Worm (Caenorhabditis elegans) whole organism, L1 larva: ENCODE data around the gene dhs-5.
A peak's percentile ranks its signal among the peaks of the same experiment; 100 is the strongest.

ENCODE experiments used
- C34B4.2 ChIP-seq: sonication (generic microtip); optimal IDR thresholded peaks from 2 replicates; lab custom pipeline; 2017; ENCODE audit warnings: mild to moderate bottlenecking, missing genetic modification characterization, missing compliant biosample characterization
- aha-1 ChIP-seq: fragments of 150-350 bp; optimal IDR thresholded peaks from 2 replicates; lab custom pipeline; 2014; ENCODE audit warnings: missing biosample characterization, missing genetic modification characterization
- alr-1 ChIP-seq: fragments of 200-800 bp; sonication (Bioruptor generic); optimal IDR thresholded peaks from 2 replicates; lab custom pipeline; 2018; ENCODE audit warnings: borderline replicate concordance, mild to moderate bottlenecking, missing genetic modification characterization, missing compliant biosample characterization
- blmp-1 ChIP-seq: fragments of 150-350 bp; optimal IDR thresholded peaks from 2 replicates; lab custom pipeline; 2014; ENCODE audit warnings: missing biosample characterization, missing genetic modification characterization
- ceh-8 ChIP-seq: fragments of 200-800 bp; sonication (Bioruptor generic); optimal IDR thresholded peaks from 2 replicates; lab custom pipeline; 2018; ENCODE audit warnings: mild to moderate bottlenecking, missing genetic modification characterization, moderate library complexity, missing compliant biosample characterization
- dsc-1 ChIP-seq: sonication (generic microtip); optimal IDR thresholded peaks from 2 replicates; lab custom pipeline; 2016; ENCODE audit warnings: mild to moderate bottlenecking, missing genetic modification characterization, missing compliant biosample characterization
- efl-1 ChIP-seq, 4 experiments: fragments of 150-350 bp; optimal IDR thresholded peaks in 3 of 4; peaks in 1 of 4; 1 replicate in 1 of 4; 2 replicates in 3 of 4; lab custom pipeline; 2014; ENCODE audit warnings: missing biosample characterization in 2 of 4, missing genetic modification characterization in 2 of 4, missing genetic modification reagents in 2 of 4
- elt-3 ChIP-seq, 6 experiments: fragments of 150-350 bp in 1 of 6; sonication (generic microtip); optimal IDR thresholded peaks; 2 replicates each; lab custom pipeline; 2017 to 2018; ENCODE audit warnings: missing biosample characterization in 6 of 6, missing genetic modification characterization in 6 of 6, inconsistent platforms in 1 of 6
- ets-5 ChIP-seq: fragments of 200-800 bp; sonication (Bioruptor generic); IDR thresholded peaks from 2 replicates; pipeline ENCODE4 v1.3.6; 2022; ENCODE audit warnings: missing genetic modification characterization, missing compliant biosample characterization
- fkh-4 ChIP-seq: sonication (generic microtip); optimal IDR thresholded peaks from 2 replicates; lab custom pipeline; 2016; ENCODE audit warnings: missing compliant biosample characterization, missing genetic modification characterization, borderline replicate concordance
- fkh-8 ChIP-seq: sonication (generic microtip); optimal IDR thresholded peaks from 2 replicates; lab custom pipeline; 2016; ENCODE audit warnings: mild to moderate bottlenecking, missing genetic modification characterization, missing compliant biosample characterization
- grh-1 ChIP-seq: fragments of 200-800 bp; sonication (Bioruptor generic); IDR thresholded peaks from 2 replicates; pipeline ENCODE4 v1.3.6; 2022; ENCODE audit warnings: missing genetic modification reagents, missing genetic modification characterization, missing compliant biosample characterization
- hlh-17 ChIP-seq: fragments of 200-800 bp; sonication (Bioruptor generic); optimal IDR thresholded peaks from 2 replicates; lab custom pipeline; 2018; ENCODE audit warnings: missing genetic modification characterization, mild to moderate bottlenecking, missing compliant biosample characterization, moderate library complexity, borderline replicate concordance
- hlh-4 ChIP-seq: sonication (generic microtip); optimal IDR thresholded peaks from 2 replicates; lab custom pipeline; 2016; ENCODE audit warnings: mild to moderate bottlenecking, missing genetic modification characterization, missing compliant biosample characterization
- lin-14 ChIP-seq: fragments of 200-800 bp; sonication (Bioruptor generic); optimal IDR thresholded peaks from 2 replicates; lab custom pipeline; 2018; ENCODE audit warnings: mild to moderate bottlenecking, missing genetic modification characterization, moderate library complexity, missing compliant biosample characterization
- lsy-2 ChIP-seq, 2 experiments: fragments of 150-350 bp; optimal IDR thresholded peaks; 2 replicates each; lab custom pipeline; 2014; ENCODE audit warnings: missing biosample characterization in 2 of 2, missing genetic modification characterization in 2 of 2
- mab-9 ChIP-seq: fragments of 200-800 bp; sonication (Bioruptor generic); IDR thresholded peaks from 2 replicates; pipeline ENCODE4 v1.3.6; 2022; ENCODE audit warnings: missing genetic modification reagents, missing genetic modification characterization, missing compliant biosample characterization
- mdl-1 ChIP-seq, 2 experiments: fragments of 150-350 bp; optimal IDR thresholded peaks; 2 replicates each; lab custom pipeline; 2014 to 2017; ENCODE audit warnings: missing biosample characterization in 2 of 2, missing genetic modification characterization in 2 of 2, inconsistent platforms in 1 of 2
- nhr-19 ChIP-seq: fragments of 200-800 bp; sonication (Bioruptor generic); conservative IDR thresholded peaks from 2 replicates; pipeline ENCODE4 v1.3.6; 2022; ENCODE audit warnings: missing genetic modification characterization, missing compliant biosample characterization
- nhr-20 ChIP-seq: sonication (generic microtip); optimal IDR thresholded peaks from 2 replicates; lab custom pipeline; 2016; ENCODE audit warnings: mild to moderate bottlenecking, missing genetic modification characterization, missing compliant biosample characterization
- nhr-47 ChIP-seq: sonication (generic microtip); optimal IDR thresholded peaks from 2 replicates; lab custom pipeline; 2016; ENCODE audit warnings: mild to moderate bottlenecking, missing genetic modification characterization, moderate library complexity, missing compliant biosample characterization
- nhr-71 ChIP-seq: sonication (generic microtip); optimal IDR thresholded peaks from 2 replicates; lab custom pipeline; 2016; ENCODE audit warnings: mild to moderate bottlenecking, missing genetic modification characterization, moderate library complexity, missing compliant biosample characterization
- nhr-76 ChIP-seq: sonication (generic microtip); optimal IDR thresholded peaks from 2 replicates; lab custom pipeline; 2017; ENCODE audit warnings: missing biosample characterization, missing genetic modification characterization
- nhr-77 ChIP-seq: fragments of 150-350 bp; optimal IDR thresholded peaks from 2 replicates; lab custom pipeline; 2014; ENCODE audit warnings: missing biosample characterization, missing genetic modification characterization
- nhr-84 ChIP-seq: sonication (generic microtip); optimal IDR thresholded peaks from 2 replicates; lab custom pipeline; 2017; ENCODE audit warnings: missing biosample characterization, missing genetic modification characterization
- nhr-85 ChIP-seq: sonication (generic microtip); peaks from one replicate; lab custom pipeline; 2016; ENCODE audit warnings: missing genetic modification characterization, inconsistent platforms, missing compliant biosample characterization
- pax-3 ChIP-seq: fragments of 200-800 bp; sonication (Bioruptor generic); optimal IDR thresholded peaks from 2 replicates; lab custom pipeline; 2018; ENCODE audit warnings: mild to moderate bottlenecking, missing genetic modification characterization, moderate library complexity, missing compliant biosample characterization
- rnt-1 ChIP-seq: sonication (generic microtip); optimal IDR thresholded peaks from 2 replicates; lab custom pipeline; 2016; ENCODE audit warnings: mild to moderate bottlenecking, missing genetic modification characterization, moderate library complexity, missing compliant biosample characterization
- skn-1 ChIP-seq: fragments of 150-350 bp; optimal IDR thresholded peaks from 2 replicates; lab custom pipeline; 2014; ENCODE audit warnings: missing biosample characterization, missing genetic modification characterization
- snu-23 ChIP-seq: sonication (generic microtip); optimal IDR thresholded peaks from 2 replicates; lab custom pipeline; 2016; ENCODE audit warnings: missing genetic modification characterization, missing compliant biosample characterization
- sox-4 ChIP-seq: sonication (generic microtip); optimal IDR thresholded peaks from 2 replicates; lab custom pipeline; 2016; ENCODE audit warnings: missing genetic modification characterization, missing compliant biosample characterization
- sptf-1 ChIP-seq: fragments of 150-350 bp; optimal IDR thresholded peaks from 2 replicates; lab custom pipeline; 2014; ENCODE audit warnings: missing biosample characterization, missing genetic modification characterization
- sup-37 ChIP-seq: fragments of 200-800 bp; sonication (Bioruptor generic); optimal IDR thresholded peaks from 2 replicates; lab custom pipeline; 2018; ENCODE audit warnings: mild to moderate bottlenecking, missing genetic modification characterization, missing compliant biosample characterization
- swsn-7 ChIP-seq: sonication (generic microtip); optimal IDR thresholded peaks from 2 replicates; lab custom pipeline; 2016; ENCODE audit warnings: missing genetic modification characterization, missing compliant biosample characterization
- tbx-2 ChIP-seq: sonication (generic microtip); optimal IDR thresholded peaks from 2 replicates; lab custom pipeline; 2016; ENCODE audit warnings: missing genetic modification characterization, missing compliant biosample characterization
- unc-130 ChIP-seq: fragments of 150-350 bp; optimal IDR thresholded peaks from 2 replicates; lab custom pipeline; 2017; ENCODE audit warnings: missing biosample characterization, missing genetic modification characterization, inconsistent platforms
- unc-30 ChIP-seq: sonication (generic microtip); optimal IDR thresholded peaks from 2 replicates; lab custom pipeline; 2017; ENCODE audit warnings: missing biosample characterization, missing genetic modification characterization
- unc-62 ChIP-seq: fragments of 150-350 bp; optimal IDR thresholded peaks from 2 replicates; lab custom pipeline; 2014; ENCODE audit warnings: missing biosample characterization, missing genetic modification reagents, missing genetic modification characterization
- unc-86 ChIP-seq: sonication (generic microtip); optimal IDR thresholded peaks from 2 replicates; lab custom pipeline; 2016; ENCODE audit warnings: missing genetic modification characterization, missing compliant biosample characterization
- unc-98 ChIP-seq: fragments of 200-800 bp; sonication (Bioruptor generic); IDR thresholded peaks from 2 replicates; pipeline ENCODE4 v1.3.6; 2022; ENCODE audit warnings: missing genetic modification characterization, missing compliant biosample characterization
- vab-15 ChIP-seq: sonication (generic microtip); optimal IDR thresholded peaks from 2 replicates; lab custom pipeline; 2017; ENCODE audit warnings: missing genotype, mild to moderate bottlenecking, missing genetic modification characterization, missing compliant biosample characterization
- zip-4 ChIP-seq: fragments of 200-800 bp; sonication (Bioruptor generic); optimal IDR thresholded peaks from 2 replicates; lab custom pipeline; 2018; ENCODE audit warnings: mild to moderate bottlenecking, missing genetic modification characterization, moderate library complexity, missing compliant biosample characterization
- ztf-11 ChIP-seq, 2 experiments: sonication (generic microtip); optimal IDR thresholded peaks; 2 replicates each; lab custom pipeline; 2016 to 2017; ENCODE audit warnings: missing genetic modification characterization in 2 of 2, missing biosample characterization in 1 of 2, missing compliant biosample characterization in 1 of 2

The dhs-5 gene

ce11 chrII:5447381-5447780 is 6.3 kb upstream of the dhs-5 start, which contains the start of gene cex-1:
Gene cex-1 (plus strand): TSS chrII:5447681.
- TF ChIP-seq ets-5 = no peak
- no peak for TF ChIP-seq sptf-1 (tag; lab: Kevin White, UChicago)
- no peak for TF ChIP-seq nhr-77 (tag; lab: Kevin White, UChicago)
- TF ChIP-seq vab-15 (tag; lab: Kevin White, UChicago) = no peak
- no peak for TF ChIP-seq unc-98 (GFP tag; lab: Robert Waterston, UW)
- no peak for TF ChIP-seq nhr-47

DNA sequence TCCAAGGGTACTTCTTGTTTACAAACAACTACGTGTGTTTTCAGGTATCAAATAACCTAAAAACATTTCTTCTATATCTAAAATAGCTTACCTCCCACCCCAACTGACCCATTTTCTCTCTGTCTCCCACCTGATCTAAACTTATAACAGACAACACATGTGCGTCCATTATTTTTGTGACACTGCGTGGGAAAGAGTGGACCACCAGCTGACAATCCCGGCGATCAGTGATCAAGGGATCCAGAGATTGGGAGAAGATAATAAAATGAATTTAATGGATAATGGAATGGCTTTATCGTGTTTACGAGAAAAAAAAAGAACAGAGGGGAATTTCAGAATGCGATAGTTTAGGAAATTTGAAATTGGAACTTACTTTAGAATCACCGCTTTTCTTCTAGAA is 4.4 kb upstream of the dhs-5 start:
- peak; percentile 32 for TF ChIP-seq dsc-1 (tag; lab: Kevin White, UChicago)
- peak; percentile 59 for TF ChIP-seq lin-14 (GFP tag; lab: Kevin White, UChicago)
- TF ChIP-seq mab-9 = no peak
- peak; percentile 72 for TF ChIP-seq rnt-1 (tag; lab: Kevin White, UChicago)
- no peak for TF ChIP-seq blmp-1 (tag; lab: Kevin White, UChicago)
- TF ChIP-seq vab-15 (tag; lab: Kevin White, UChicago) = no peak
- no peak for TF ChIP-seq mdl-1 (tag; optimal IDR thresholded peaks at IDR 0.05; lab: Kevin White, UChicago)
- no peak for TF ChIP-seq nhr-76
- TF ChIP-seq efl-1 (optimal IDR thresholded peaks at IDR 0.05; lab: Kevin White, UChicago) = peak in 1 of 2 experiments; percentile 6
- no peak for TF ChIP-seq efl-1 (GFP tag; optimal IDR thresholded peaks at IDR 0.05 in 1 of 2; lab: Kevin White, UChicago)
- TF ChIP-seq aha-1 = no peak
- no peak for TF ChIP-seq swsn-7 (tag; lab: Kevin White, UChicago)
- no peak for TF ChIP-seq nhr-47
- no peak for TF ChIP-seq ets-5
- no peak for TF ChIP-seq lsy-2 (tag; optimal IDR thresholded peaks at IDR 0.05; lab: Kevin White, UChicago)
- no peak for TF ChIP-seq fkh-8 (tag; lab: Kevin White, UChicago)
- TF ChIP-seq unc-86 (tag; lab: Kevin White, UChicago) = no peak
- no peak for TF ChIP-seq ceh-8 (GFP tag; lab: Kevin White, UChicago)
- no peak for TF ChIP-seq ztf-11 (tag; optimal IDR thresholded peaks at IDR 0.05; lab: Kevin White, UChicago)
- no peak for TF ChIP-seq nhr-84
- no peak for TF ChIP-seq unc-130 (tag; lab: Kevin White, UChicago)
- TF ChIP-seq pax-3 = no peak
- no peak for TF ChIP-seq alr-1
- peak; percentile 41 for TF ChIP-seq nhr-19 (GFP tag; lab: Robert Waterston, UW)
- TF ChIP-seq, all 84 proteins: peak for 5

DNA sequence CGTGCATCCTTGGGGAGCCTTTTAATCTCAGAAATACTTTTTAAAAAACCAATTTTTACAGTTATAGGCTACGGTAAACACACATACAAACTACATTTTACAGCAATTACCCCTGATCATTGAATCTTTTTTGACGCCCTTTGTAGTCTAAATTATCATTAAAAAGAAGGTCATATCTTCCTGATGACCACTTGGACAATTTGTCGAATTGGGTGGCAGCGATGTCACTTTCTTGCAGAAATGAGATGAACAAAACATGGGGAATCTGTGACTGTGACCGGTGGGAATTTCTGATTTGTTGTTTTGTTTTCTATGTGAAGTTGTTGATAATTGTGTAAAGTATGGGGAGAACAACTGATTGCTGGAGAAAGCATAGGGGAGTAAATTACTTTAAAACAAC is 4.0 kb upstream of the dhs-5 start:
- TF ChIP-seq aha-1 = no peak
- peak in 1 of 6 experiments; percentile 12 for TF ChIP-seq elt-3 (tag; optimal IDR thresholded peaks at IDR 0.05; lab: Kevin White, UChicago)
- no peak for TF ChIP-seq nhr-84
- no peak for TF ChIP-seq unc-30 (tag; lab: Kevin White, UChicago)
- no peak for TF ChIP-seq mab-9
- no peak for TF ChIP-seq hlh-17 (GFP tag; lab: Kevin White, UChicago)
- no peak for TF ChIP-seq rnt-1 (tag; lab: Kevin White, UChicago)
- no peak for TF ChIP-seq sup-37
- no peak for TF ChIP-seq unc-86 (tag; lab: Kevin White, UChicago)
- TF ChIP-seq sox-4 (tag; lab: Kevin White, UChicago) = no peak
- TF ChIP-seq hlh-4 (tag; lab: Kevin White, UChicago) = no peak
- no peak for TF ChIP-seq fkh-4 (tag; lab: Kevin White, UChicago)
- no peak for TF ChIP-seq C34B4.2 (tag; lab: Kevin White, UChicago)
- no peak for TF ChIP-seq nhr-71
- TF ChIP-seq tbx-2 (tag; lab: Kevin White, UChicago) = no peak
- TF ChIP-seq nhr-85 (tag; lab: Kevin White, UChicago) = peak; percentile 67
- no peak for TF ChIP-seq zip-4
- peak; percentile 74 for TF ChIP-seq blmp-1 (tag; lab: Kevin White, UChicago)
- TF ChIP-seq grh-1 = no peak
- TF ChIP-seq skn-1 (tag; lab: Kevin White, UChicago) = no peak
- no peak for TF ChIP-seq snu-23 (GFP tag; lab: Kevin White, UChicago)
- TF ChIP-seq nhr-20 (tag; lab: Kevin White, UChicago) = peak; percentile 0
- no peak for TF ChIP-seq unc-62 (GFP tag; lab: Kevin White, UChicago)
